Worm (Caenorhabditis elegans) whole organism, L1 larva: ENCODE measurements around the gene aqp-1.

Experiments
- C04F5.9 ChIP-seq: sonication (generic microtip); optimal IDR thresholded peaks from 2 replicates; lab custom pipeline; 2016; ENCODE audit warnings: missing genetic modification characterization, missing compliant biosample characterization
- C16A3.4 ChIP-seq: fragments of 150-350 bp; optimal IDR thresholded peaks from 2 replicates; lab custom pipeline; 2014; ENCODE audit warnings: missing biosample characterization, missing genetic modification characterization
- Y116A8C.19 ChIP-seq: sonication (generic microtip); optimal IDR thresholded peaks from 2 replicates; lab custom pipeline; 2016; ENCODE audit warnings: missing compliant biosample characterization, missing genetic modification characterization, borderline replicate concordance
- aly-2 ChIP-seq: fragments of 150-350 bp; optimal IDR thresholded peaks from 2 replicates; lab custom pipeline; 2014; ENCODE audit warnings: missing biosample characterization, missing genetic modification characterization
- ama-1 ChIP-seq: fragments of 150-350 bp; optimal IDR thresholded peaks from 2 replicates; lab custom pipeline; 2014
- blmp-1 ChIP-seq: fragments of 150-350 bp; optimal IDR thresholded peaks from 2 replicates; lab custom pipeline; 2014; ENCODE audit warnings: missing biosample characterization, missing genetic modification characterization
- ceh-63 ChIP-seq: fragments of 200-800 bp; sonication (Bioruptor generic); optimal IDR thresholded peaks from 2 replicates; lab custom pipeline; 2018; ENCODE audit warnings: mild to moderate bottlenecking, missing genetic modification characterization, missing compliant biosample characterization
- ceh-88 ChIP-seq: fragments of 200-800 bp; sonication (Bioruptor generic); IDR thresholded peaks from 2 replicates; pipeline ENCODE4 v1.3.6; 2022; ENCODE audit warnings: missing genetic modification characterization, missing compliant biosample characterization
- ceh-90 ChIP-seq: sonication (generic microtip); optimal IDR thresholded peaks from 2 replicates; lab custom pipeline; 2016; ENCODE audit warnings: missing genetic modification characterization, missing compliant biosample characterization
- dsc-1 ChIP-seq: sonication (generic microtip); optimal IDR thresholded peaks from 2 replicates; lab custom pipeline; 2016; ENCODE audit warnings: mild to moderate bottlenecking, missing genetic modification characterization, missing compliant biosample characterization
- efl-1 ChIP-seq, 4 experiments: fragments of 150-350 bp; optimal IDR thresholded peaks in 3 of 4; peaks in 1 of 4; 1 replicate in 1 of 4; 2 replicates in 3 of 4; lab custom pipeline; 2014; ENCODE audit warnings: missing biosample characterization in 2 of 4, missing genetic modification characterization in 2 of 4, missing genetic modification reagents in 2 of 4
- egl-13 ChIP-seq: sonication (generic microtip); optimal IDR thresholded peaks from 2 replicates; lab custom pipeline; 2016; ENCODE audit warnings: missing genotype, missing genetic modification reagents, missing genetic modification characterization, missing compliant biosample characterization
- elt-3 ChIP-seq, 6 experiments: fragments of 150-350 bp in 1 of 6; sonication (generic microtip); optimal IDR thresholded peaks; 2 replicates each; lab custom pipeline; 2017 to 2018; ENCODE audit warnings: missing biosample characterization in 6 of 6, missing genetic modification characterization in 6 of 6, inconsistent platforms in 1 of 6
- grh-1 ChIP-seq: fragments of 200-800 bp; sonication (Bioruptor generic); IDR thresholded peaks from 2 replicates; pipeline ENCODE4 v1.3.6; 2022; ENCODE audit warnings: missing genetic modification reagents, missing genetic modification characterization, missing compliant biosample characterization
- hlh-4 ChIP-seq: sonication (generic microtip); optimal IDR thresholded peaks from 2 replicates; lab custom pipeline; 2016; ENCODE audit warnings: mild to moderate bottlenecking, missing genetic modification characterization, missing compliant biosample characterization
- jun-1 ChIP-seq: fragments of 150-350 bp; optimal IDR thresholded peaks from 2 replicates; lab custom pipeline; 2014; ENCODE audit warnings: missing biosample characterization, missing genetic modification reagents, missing genetic modification characterization
- lin-14 ChIP-seq: fragments of 200-800 bp; sonication (Bioruptor generic); optimal IDR thresholded peaks from 2 replicates; lab custom pipeline; 2018; ENCODE audit warnings: mild to moderate bottlenecking, missing genetic modification characterization, moderate library complexity, missing compliant biosample characterization
- lin-15B ChIP-seq: fragments of 150-350 bp; sonication (generic microtip); optimal IDR thresholded peaks from 3 replicates; lab custom pipeline; 2014; ENCODE audit warnings: missing biosample characterization, missing genetic modification characterization
- lir-3 ChIP-seq: sonication (generic microtip); optimal IDR thresholded peaks from 2 replicates; lab custom pipeline; 2016; ENCODE audit warnings: mild to moderate bottlenecking, missing genetic modification characterization, moderate library complexity, missing compliant biosample characterization; ENCODE audit not compliant: poor library complexity
- lsy-2 ChIP-seq, 2 experiments: fragments of 150-350 bp; optimal IDR thresholded peaks; 2 replicates each; lab custom pipeline; 2014; ENCODE audit warnings: missing biosample characterization in 2 of 2, missing genetic modification characterization in 2 of 2
- mdl-1 ChIP-seq, 2 experiments: fragments of 150-350 bp; optimal IDR thresholded peaks; 2 replicates each; lab custom pipeline; 2014 to 2017; ENCODE audit warnings: missing biosample characterization in 2 of 2, missing genetic modification characterization in 2 of 2, inconsistent platforms in 1 of 2
- nhr-11 ChIP-seq: fragments of 150-350 bp; optimal IDR thresholded peaks from 2 replicates; lab custom pipeline; 2014; ENCODE audit warnings: missing biosample characterization, missing genetic modification characterization
- nhr-19 ChIP-seq: fragments of 200-800 bp; sonication (Bioruptor generic); conservative IDR thresholded peaks from 2 replicates; pipeline ENCODE4 v1.3.6; 2022; ENCODE audit warnings: missing genetic modification characterization, missing compliant biosample characterization
- nhr-20 ChIP-seq: sonication (generic microtip); optimal IDR thresholded peaks from 2 replicates; lab custom pipeline; 2016; ENCODE audit warnings: mild to moderate bottlenecking, missing genetic modification characterization, missing compliant biosample characterization
- nhr-28 ChIP-seq: fragments of 150-350 bp; optimal IDR thresholded peaks from 2 replicates; lab custom pipeline; 2014; ENCODE audit warnings: missing biosample characterization, missing genetic modification characterization
- nhr-47 ChIP-seq: sonication (generic microtip); optimal IDR thresholded peaks from 2 replicates; lab custom pipeline; 2016; ENCODE audit warnings: mild to moderate bottlenecking, missing genetic modification characterization, moderate library complexity, missing compliant biosample characterization
- nhr-71 ChIP-seq: sonication (generic microtip); optimal IDR thresholded peaks from 2 replicates; lab custom pipeline; 2016; ENCODE audit warnings: mild to moderate bottlenecking, missing genetic modification characterization, moderate library complexity, missing compliant biosample characterization
- nhr-84 ChIP-seq: sonication (generic microtip); optimal IDR thresholded peaks from 2 replicates; lab custom pipeline; 2017; ENCODE audit warnings: missing biosample characterization, missing genetic modification characterization
- nhr-85 ChIP-seq: sonication (generic microtip); peaks from one replicate; lab custom pipeline; 2016; ENCODE audit warnings: missing genetic modification characterization, inconsistent platforms, missing compliant biosample characterization
- nhr-90 ChIP-seq: sonication (generic microtip); optimal IDR thresholded peaks from 2 replicates; lab custom pipeline; 2016; ENCODE audit warnings: mild to moderate bottlenecking, missing genetic modification characterization, missing compliant biosample characterization; ENCODE audit not compliant: poor library complexity
- pax-3 ChIP-seq: fragments of 200-800 bp; sonication (Bioruptor generic); optimal IDR thresholded peaks from 2 replicates; lab custom pipeline; 2018; ENCODE audit warnings: mild to moderate bottlenecking, missing genetic modification characterization, moderate library complexity, missing compliant biosample characterization
- skn-1 ChIP-seq: fragments of 150-350 bp; optimal IDR thresholded peaks from 2 replicates; lab custom pipeline; 2014; ENCODE audit warnings: missing biosample characterization, missing genetic modification characterization
- snu-23 ChIP-seq: sonication (generic microtip); optimal IDR thresholded peaks from 2 replicates; lab custom pipeline; 2016; ENCODE audit warnings: missing genetic modification characterization, missing compliant biosample characterization
- sptf-1 ChIP-seq: fragments of 150-350 bp; optimal IDR thresholded peaks from 2 replicates; lab custom pipeline; 2014; ENCODE audit warnings: missing biosample characterization, missing genetic modification characterization
- sup-37 ChIP-seq: fragments of 200-800 bp; sonication (Bioruptor generic); optimal IDR thresholded peaks from 2 replicates; lab custom pipeline; 2018; ENCODE audit warnings: mild to moderate bottlenecking, missing genetic modification characterization, missing compliant biosample characterization
- tbx-2 ChIP-seq: sonication (generic microtip); optimal IDR thresholded peaks from 2 replicates; lab custom pipeline; 2016; ENCODE audit warnings: missing genetic modification characterization, missing compliant biosample characterization
- tlp-1 ChIP-seq: fragments of 150-350 bp; optimal IDR thresholded peaks from 2 replicates; lab custom pipeline; 2014; ENCODE audit warnings: missing biosample characterization, missing genetic modification characterization
- unc-30 ChIP-seq: sonication (generic microtip); optimal IDR thresholded peaks from 2 replicates; lab custom pipeline; 2017; ENCODE audit warnings: missing biosample characterization, missing genetic modification characterization
- unc-98 ChIP-seq: fragments of 200-800 bp; sonication (Bioruptor generic); IDR thresholded peaks from 2 replicates; pipeline ENCODE4 v1.3.6; 2022; ENCODE audit warnings: missing genetic modification characterization, missing compliant biosample characterization
- ztf-4 ChIP-seq: fragments of 150-350 bp; optimal IDR thresholded peaks from 2 replicates; lab custom pipeline; 2014; ENCODE audit warnings: missing biosample characterization, missing genetic modification characterization

The aqp-1 gene

ce11 chrII:7280584-7280983 lies 42.4 kb upstream of the aqp-1 start:
- TF ChIP-seq snu-23 (no peak), tlp-1 (no peak), skn-1 (no peak), nhr-71 (tag; lab: Kevin White, UChicago) (peak; percentile 5), lin-14 (GFP tag; lab: Kevin White, UChicago) (peak; percentile 13), hlh-4 (tag; lab: Kevin White, UChicago) (no peak), Y116A8C.19 (tag; lab: Kevin White, UChicago) (no peak), efl-1 (optimal IDR thresholded peaks at IDR 0.05; lab: Kevin White, UChicago) (no peak), efl-1 (GFP tag; optimal IDR thresholded peaks at IDR 0.05 in 1 of 2; lab: Kevin White, UChicago) (peak in 1 of 2 experiments; percentile 23), nhr-20 (tag; lab: Kevin White, UChicago) (peak; percentile 25), ama-1 (no peak), C04F5.9 (tag; lab: Kevin White, UChicago) (no peak), lin-15B (tag; lab: Kevin White, UChicago) (no peak), nhr-28 (tag; lab: Kevin White, UChicago) (peak; percentile 2), nhr-84 (tag; lab: Kevin White, UChicago) (no peak), mdl-1 (tag; optimal IDR thresholded peaks at IDR 0.05; lab: Kevin White, UChicago) (no peak), ztf-4 (tag; lab: Kevin White, UChicago) (no peak), egl-13 (no peak), dsc-1 (tag; lab: Kevin White, UChicago) (no peak), nhr-47 (tag; lab: Kevin White, UChicago) (no peak), ceh-90 (tag; lab: Kevin White, UChicago) (no peak), nhr-11 (tag; lab: Kevin White, UChicago) (no peak), ceh-88 (GFP tag; lab: Robert Waterston, UW) (no peak), C16A3.4 (tag; lab: Kevin White, UChicago) (no peak)

- TF ChIP-seq nhr-19 (GFP tag; lab: Robert Waterston, UW), result peak; percentile 42
- no peak for TF ChIP-seq unc-98 (GFP tag; lab: Robert Waterston, UW)
- no peak for TF ChIP-seq grh-1
- TF ChIP-seq jun-1 (tag; lab: Kevin White, UChicago), result no peak
- no peak for TF ChIP-seq sptf-1
- no peak for TF ChIP-seq sup-37 (GFP tag; lab: Kevin White, UChicago)
- TF ChIP-seq tbx-2 (tag; lab: Kevin White, UChicago), result peak; percentile 25
- TF ChIP-seq snu-23, result peak; percentile 37
- peak in 2 of 6 experiments; percentile 29 to 63 for TF ChIP-seq elt-3 (tag; optimal IDR thresholded peaks at IDR 0.05; lab: Kevin White, UChicago)
- TF ChIP-seq nhr-85, result peak; percentile 80
- no peak for TF ChIP-seq Y116A8C.19 (tag; lab: Kevin White, UChicago)
- TF ChIP-seq egl-13, result no peak
- TF ChIP-seq lir-3 (tag; lab: Kevin White, UChicago), result no peak
- peak; percentile 67 for TF ChIP-seq blmp-1 (tag; lab: Kevin White, UChicago)
- TF ChIP-seq aly-2 (tag; lab: Kevin White, UChicago), result no peak
- peak; percentile 76 for TF ChIP-seq nhr-20 (tag; lab: Kevin White, UChicago)
- peak; percentile 30 for TF ChIP-seq lin-14 (GFP tag; lab: Kevin White, UChicago)
- TF ChIP-seq nhr-71 (tag; lab: Kevin White, UChicago), result peak; percentile 61
- no peak for TF ChIP-seq ceh-63 (GFP tag; lab: Kevin White, UChicago)
- peak; percentile 22 for TF ChIP-seq nhr-90
- no peak for TF ChIP-seq unc-30 (tag; lab: Kevin White, UChicago)
These were observed 41.7 kb upstream of the aqp-1 start for ce11 chrII:7279808-7280207.

- TF ChIP-seq elt-3 (tag; optimal IDR thresholded peaks at IDR 0.05; lab: Kevin White, UChicago), result peak in 2 of 6 experiments; percentile 47 to 54
- TF ChIP-seq tbx-2 (tag; lab: Kevin White, UChicago), result peak; percentile 10
- no peak for TF ChIP-seq pax-3 (tag; lab: Kevin White, UChicago)
- peak; percentile 53 for TF ChIP-seq lin-14 (GFP tag; lab: Kevin White, UChicago)
- no peak for TF ChIP-seq C04F5.9 (tag; lab: Kevin White, UChicago)
- no peak for TF ChIP-seq skn-1
- TF ChIP-seq snu-23, result peak; percentile 16
- TF ChIP-seq nhr-20 (tag; lab: Kevin White, UChicago), result peak; percentile 61
- TF ChIP-seq nhr-71 (tag; lab: Kevin White, UChicago), result peak; percentile 33
- no peak for TF ChIP-seq nhr-11 (tag; lab: Kevin White, UChicago)
- peak in 1 of 2 experiments; percentile 13 for TF ChIP-seq lsy-2 (tag; optimal IDR thresholded peaks at IDR 0.05; lab: Kevin White, UChicago)
- 0 out of 2 replicates have a peak, but pooled peaks have one; percentile 5 for TF ChIP-seq nhr-19 (GFP tag; lab: Robert Waterston, UW)
- peak; percentile 86 for TF ChIP-seq blmp-1 (tag; lab: Kevin White, UChicago)
These were observed 39.8 kb upstream of the aqp-1 start for ce11 chrII:7277925-7278324.
